Worm (Caenorhabditis elegans): ENCODE results near the gene snx-17.

DNA sequence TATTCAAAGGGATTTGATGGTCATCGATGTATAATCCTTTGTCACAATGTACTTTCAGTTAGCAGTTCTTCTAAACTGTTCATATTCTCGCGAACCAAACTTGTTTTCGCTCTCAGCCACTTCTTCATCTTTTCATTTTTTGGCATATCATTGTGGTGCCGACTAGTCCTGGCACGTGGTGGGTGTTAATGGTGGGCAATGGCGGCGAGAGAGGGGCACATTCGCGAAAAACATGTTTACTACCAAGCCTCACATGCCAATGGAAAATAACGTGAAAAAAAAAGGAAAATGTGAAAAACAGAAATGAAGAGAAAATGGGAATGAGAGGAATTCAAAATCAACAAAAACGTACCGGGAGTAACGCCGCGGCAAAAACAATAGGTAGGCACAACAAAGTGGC lies 25.0 kb upstream of the snx-17 start:
- TF ChIP-seq unc-39 (tag; optimal IDR thresholded peaks at IDR 0.05) (no peak), snpc-4 (tag; optimal IDR thresholded peaks at IDR 0.05) (no peak), nhr-77 (tag; optimal IDR thresholded peaks at IDR 0.05) (no peak), mml-1 (tag; optimal IDR thresholded peaks at IDR 0.05) (no peak), elt-1 (tag; optimal IDR thresholded peaks at IDR 0.05) (no peak), pha-4 (tag; optimal IDR thresholded peaks at IDR 0.05) (no peak)

Measured in whole organism, L3 larva.